Worm (Caenorhabditis elegans): ENCODE data around the gene spt-4.
A peak's percentile ranks its signal among the peaks of the same experiment; 100 is the strongest.

Gene spt-4

ce11 chrIII:92247-92646 lies 22.7 kb upstream of the spt-4 start:
- no peak for TF ChIP-seq lin-15B (tag; optimal IDR thresholded peaks at IDR 0.05)
- TF ChIP-seq ceh-82 (tag; optimal IDR thresholded peaks at IDR 0.05): no peak
- TF ChIP-seq mes-2 (tag; optimal IDR thresholded peaks at IDR 0.05; ENCODE audit: poor library complexity, severe bottlenecking): no peak
- no peak for TF ChIP-seq ztf-7 (tag; optimal IDR thresholded peaks at IDR 0.05)
- no peak for TF ChIP-seq dpl-1 (GFP tag; optimal IDR thresholded peaks at IDR 0.05)
- TF ChIP-seq Y75B8A.6 (GFP tag; IDR thresholded peaks at IDR 0.05): no peak
- no peak for TF ChIP-seq mdl-1 (tag; optimal IDR thresholded peaks at IDR 0.05)
- no peak for TF ChIP-seq lin-29 (GFP tag; IDR thresholded peaks at IDR 0.05)

ce11 chrIII:89155-89554 lies 19.6 kb upstream of the spt-4 start:
- TF ChIP-seq zag-1 (tag; optimal IDR thresholded peaks at IDR 0.05): no peak
- TF ChIP-seq php-3 (GFP tag; IDR thresholded peaks at IDR 0.05): peak; percentile 46; the same call in 1 of the 2 replicates
- peak; percentile 71 for TF ChIP-seq snpc-1.2 (GFP tag; IDR thresholded peaks at IDR 0.05)
- no peak for TF ChIP-seq daf-12 (tag; optimal IDR thresholded peaks at IDR 0.05)
- TF ChIP-seq Y105C5A.15 (GFP tag; IDR thresholded peaks at IDR 0.05): peak; percentile 78; the same call in 1 of the 2 replicates
- TF ChIP-seq ceh-82 (tag; optimal IDR thresholded peaks at IDR 0.05): no peak
- no peak for TF ChIP-seq daf-8 (GFP tag; IDR thresholded peaks at IDR 0.05)
- TF ChIP-seq T26A8.4 (GFP tag; IDR thresholded peaks at IDR 0.05): peak; percentile 68
- TF ChIP-seq cey-2 (tag; optimal IDR thresholded peaks at IDR 0.05; ENCODE audit: borderline replicate concordance, insufficient read depth): no peak
- TF ChIP-seq F49E8.2 (tag; optimal IDR thresholded peaks at IDR 0.05; ENCODE audit: borderline replicate concordance): peak; percentile 88
- TF ChIP-seq zip-11 (GFP tag; IDR thresholded peaks at IDR 0.05): no peak
- TF ChIP-seq nhr-237 (tag; optimal IDR thresholded peaks at IDR 0.05): no peak
- TF ChIP-seq nhr-48 (tag; optimal IDR thresholded peaks at IDR 0.05): no peak
- TF ChIP-seq hlh-30 (tag; optimal IDR thresholded peaks at IDR 0.05; ENCODE audit: insufficient read depth): peak; percentile 60
- no peak for TF ChIP-seq F37D6.2 (tag; optimal IDR thresholded peaks at IDR 0.05)
- TF ChIP-seq ztf-11 (tag; optimal IDR thresholded peaks at IDR 0.05): no peak
- TF ChIP-seq madf-9 (GFP tag; conservative IDR thresholded peaks at IDR 0.05): 0 out of 2 replicates have a peak, but pooled peaks have one; percentile 60
- peak; percentile 79 for TF ChIP-seq lin-38 (GFP tag; IDR thresholded peaks at IDR 0.05)
- TF ChIP-seq daf-19 (GFP tag; conservative IDR thresholded peaks at IDR 0.05): 0 out of 2 replicates have a peak, but pooled peaks have one; percentile 65
- TF ChIP-seq egl-43 (GFP tag; IDR thresholded peaks at IDR 0.05): peak; percentile 79; the same call in 1 of the 2 replicates
- 0 out of 2 replicates have a peak, but pooled peaks have one; percentile 47 for TF ChIP-seq nhr-42 (GFP tag; IDR thresholded peaks at IDR 0.05)
- peak; percentile 83 for TF ChIP-seq T20F7.1 (GFP tag; optimal IDR thresholded peaks at IDR 0.05)
- peak; percentile 11 for TF ChIP-seq zip-2 (tag; optimal IDR thresholded peaks at IDR 0.05)
- TF ChIP-seq daf-16 (GFP tag; optimal IDR thresholded peaks at IDR 0.05): peak in 1 of 2 experiments; percentile 75
- TF ChIP-seq daf-16 (tag; optimal IDR thresholded peaks at IDR 0.05): peak; percentile 41
- peak; percentile 30 for TF ChIP-seq dpl-1 (GFP tag; optimal IDR thresholded peaks at IDR 0.05)
- no peak for TF ChIP-seq sdz-12 (GFP tag; optimal IDR thresholded peaks at IDR 0.05)
- peak; percentile 50 for TF ChIP-seq Y5F2A.4 (GFP tag; optimal IDR thresholded peaks at IDR 0.05)
- 0 out of 2 replicates have a peak, but pooled peaks have one; percentile 55 for TF ChIP-seq dmd-9 (GFP tag; IDR thresholded peaks at IDR 0.05)
- TF ChIP-seq ztf-7 (tag; optimal IDR thresholded peaks at IDR 0.05): peak; percentile 26
- no peak for TF ChIP-seq egl-27 (tag; optimal IDR thresholded peaks at IDR 0.05)
- no peak for TF ChIP-seq ceh-62 (tag; optimal IDR thresholded peaks at IDR 0.05)
- TF ChIP-seq lin-29 (GFP tag; IDR thresholded peaks at IDR 0.05): no peak
- TF ChIP-seq jun-1 (tag; optimal IDR thresholded peaks at IDR 0.05): no peak
- TF ChIP-seq dmd-8 (GFP tag; IDR thresholded peaks at IDR 0.05): peak; percentile 80
- TF ChIP-seq lin-13 (GFP tag; optimal IDR thresholded peaks at IDR 0.05): peak; percentile 55
- peak; percentile 40 for TF ChIP-seq dmd-6 (GFP tag; IDR thresholded peaks at IDR 0.05)
- peak; percentile 82; the same call in 1 of the 2 replicates for TF ChIP-seq F44E2.7 (GFP tag; IDR thresholded peaks at IDR 0.05)
- TF ChIP-seq lir-3 (tag; optimal IDR thresholded peaks at IDR 0.05): peak; percentile 39
- no peak for TF ChIP-seq nhr-41 (GFP tag; IDR thresholded peaks at IDR 0.05)
- TF ChIP-seq dve-1 (tag; optimal IDR thresholded peaks at IDR 0.05; ENCODE audit: insufficient read depth): peak; percentile 70
- TF ChIP-seq vab-7 (GFP tag; IDR thresholded peaks at IDR 0.05): peak; percentile 61; the same call in 1 of the 2 replicates
- TF ChIP-seq nhr-10 (tag; optimal IDR thresholded peaks at IDR 0.05): no peak
- TF ChIP-seq arid-1 (GFP tag; conservative IDR thresholded peaks at IDR 0.05): peak; percentile 81
- TF ChIP-seq skn-1 (tag; optimal IDR thresholded peaks at IDR 0.05): no peak
